Worm (Caenorhabditis elegans) whole organism, mixed stage, embryonic: ENCODE measurements around the gene cyp-32B1.

Experiments
- bed-3 ChIP-seq: fragments of 200-800 bp; sonication (Bioruptor generic); optimal IDR thresholded peaks from 3 replicates; lab custom pipeline; 2018; ENCODE audit warnings: mild to moderate bottlenecking, missing genetic modification characterization, moderate library complexity, missing compliant biosample characterization
- ceh-39 ChIP-seq: fragments of 150-350 bp; optimal IDR thresholded peaks from 2 replicates; lab custom pipeline; 2014; ENCODE audit warnings: missing biosample characterization, missing genetic modification characterization
- ceh-43 ChIP-seq: fragments of 200-800 bp; sonication (Bioruptor generic); optimal IDR thresholded peaks from 2 replicates; lab custom pipeline; 2018; ENCODE audit warnings: mild to moderate bottlenecking, missing genetic modification characterization, moderate library complexity, missing compliant biosample characterization
- ces-1 ChIP-seq: fragments of 150-350 bp; optimal IDR thresholded peaks from 2 replicates; lab custom pipeline; 2014; ENCODE audit warnings: missing biosample characterization, missing genetic modification reagents, missing genetic modification characterization
- drap-1 ChIP-seq: fragments of 200-800 bp; sonication (Bioruptor generic); optimal IDR thresholded peaks from 3 replicates; lab custom pipeline; 2018; ENCODE audit warnings: mild to moderate bottlenecking, missing genetic modification characterization, missing compliant biosample characterization
- elt-1 ChIP-seq: sonication (generic microtip); optimal IDR thresholded peaks from 2 replicates; lab custom pipeline; 2017; ENCODE audit warnings: missing genetic modification characterization, mild to moderate bottlenecking, missing compliant biosample characterization, antibody characterized with exemption, moderate library complexity, borderline replicate concordance; ENCODE audit not compliant: insufficient read depth
- elt-3 ChIP-seq: fragments of 150-350 bp; optimal IDR thresholded peaks from 2 replicates; lab custom pipeline; 2014; ENCODE audit warnings: missing biosample characterization, missing genetic modification characterization
- flh-1 ChIP-seq: fragments of 200-800 bp; sonication (Bioruptor generic); optimal IDR thresholded peaks from 2 replicates; lab custom pipeline; 2018; ENCODE audit warnings: mild to moderate bottlenecking, missing genetic modification characterization, moderate library complexity, missing compliant biosample characterization
- ham-2 ChIP-seq: fragments of 200-800 bp; sonication (Bioruptor generic); optimal IDR thresholded peaks from 2 replicates; lab custom pipeline; 2018; ENCODE audit warnings: mild to moderate bottlenecking, missing genetic modification characterization, missing compliant biosample characterization
- hlh-1 ChIP-seq: fragments of 150-350 bp; optimal IDR thresholded peaks from 2 replicates; lab custom pipeline; 2014; ENCODE audit warnings: missing biosample characterization, missing genetic modification reagents, missing genetic modification characterization
- lin-13 ChIP-seq: fragments of 150-350 bp; optimal IDR thresholded peaks from 2 replicates; lab custom pipeline; 2014; ENCODE audit warnings: missing biosample characterization, missing genetic modification characterization
- lsy-2 ChIP-seq: fragments of 150-350 bp; optimal IDR thresholded peaks from 2 replicates; lab custom pipeline; 2014; ENCODE audit warnings: missing biosample characterization, missing genetic modification characterization
- mab-5 ChIP-seq: fragments of 150-350 bp; optimal IDR thresholded peaks from 2 replicates; lab custom pipeline; 2014; ENCODE audit warnings: missing biosample characterization, missing genetic modification characterization
- mls-2 ChIP-seq: sonication (generic microtip); optimal IDR thresholded peaks from 2 replicates; lab custom pipeline; 2016; ENCODE audit warnings: mild to moderate bottlenecking, missing genetic modification characterization, moderate library complexity, missing compliant biosample characterization
- nhr-12 ChIP-seq: fragments of 150-350 bp; optimal IDR thresholded peaks from 2 replicates; lab custom pipeline; 2014; ENCODE audit warnings: missing biosample characterization, missing genetic modification characterization
- nhr-2 ChIP-seq: fragments of 150-350 bp; optimal IDR thresholded peaks from 2 replicates; lab custom pipeline; 2014; ENCODE audit warnings: missing biosample characterization, missing genetic modification characterization
- nhr-237 ChIP-seq: fragments of 150-350 bp; optimal IDR thresholded peaks from 2 replicates; lab custom pipeline; 2014; ENCODE audit warnings: missing biosample characterization, missing genetic modification characterization
- nhr-28 ChIP-seq: fragments of 150-350 bp; optimal IDR thresholded peaks from 2 replicates; lab custom pipeline; 2014; ENCODE audit warnings: missing biosample characterization, missing genetic modification characterization
- nhr-76 ChIP-seq: sonication (generic microtip); optimal IDR thresholded peaks from 2 replicates; lab custom pipeline; 2017; ENCODE audit warnings: missing biosample characterization, missing genetic modification characterization
- pha-4 ChIP-seq: fragments of 150-350 bp; optimal IDR thresholded peaks from 2 replicates; lab custom pipeline; 2018; ENCODE audit warnings: missing biosample characterization, missing genetic modification reagents, missing genetic modification characterization
- sem-2 ChIP-seq: fragments of 200-800 bp; sonication (Bioruptor generic); optimal IDR thresholded peaks from 2 replicates; lab custom pipeline; 2018; ENCODE audit warnings: mild to moderate bottlenecking, missing genetic modification characterization, missing compliant biosample characterization
- snpc-4 ChIP-seq: fragments of 150-350 bp; optimal IDR thresholded peaks from 2 replicates; lab custom pipeline; 2014; ENCODE audit warnings: missing biosample characterization, missing genetic modification characterization
- sptf-1 ChIP-seq: sonication (generic microtip); optimal IDR thresholded peaks from 2 replicates; lab custom pipeline; 2017; ENCODE audit warnings: mild to moderate bottlenecking, missing genetic modification characterization, moderate library complexity, missing compliant biosample characterization
- tbx-8 ChIP-seq: fragments of 200-800 bp; sonication (Bioruptor generic); optimal IDR thresholded peaks from 2 replicates; lab custom pipeline; 2018; ENCODE audit warnings: mild to moderate bottlenecking, missing genetic modification characterization, moderate library complexity, missing compliant biosample characterization
- unc-120 ChIP-seq: sonication (generic microtip); optimal IDR thresholded peaks from 2 replicates; lab custom pipeline; 2017; ENCODE audit warnings: missing genetic modification characterization, missing compliant biosample characterization; ENCODE audit not compliant: poor library complexity, severe bottlenecking
- unc-39 ChIP-seq: fragments of 150-350 bp; optimal IDR thresholded peaks from 2 replicates; lab custom pipeline; 2014; ENCODE audit warnings: missing biosample characterization, missing genetic modification characterization
- unc-62 ChIP-seq: fragments of 150-350 bp; optimal IDR thresholded peaks from 2 replicates; lab custom pipeline; 2014; ENCODE audit warnings: missing biosample characterization, missing genetic modification reagents, missing genetic modification characterization
- zip-8 ChIP-seq: fragments of 150-350 bp; optimal IDR thresholded peaks from 2 replicates; lab custom pipeline; 2014; ENCODE audit warnings: missing biosample characterization, missing genetic modification characterization

Gene cyp-32B1

ce11 chrV:2238012-2238411 is 36.8 kb upstream of the cyp-32B1 start:
- TF ChIP-seq ham-2 (GFP tag; lab: Kevin White, UChicago) (no peak), sptf-1 (tag; lab: Kevin White, UChicago) (no peak), lin-13 (tag; lab: Kevin White, UChicago) (no peak)
- TF ChIP-seq, all 35 proteins: peak for 0

- TF ChIP-seq snpc-4 (tag; lab: Kevin White, UChicago) (no peak), ham-2 (GFP tag; lab: Kevin White, UChicago) (no peak), hlh-1 (no peak), tbx-8 (GFP tag; lab: Kevin White, UChicago) (no peak), nhr-12 (tag; lab: Kevin White, UChicago) (no peak), elt-3 (tag; lab: Kevin White, UChicago) (no peak), ceh-43 (no peak)
- TF ChIP-seq, all 35 proteins: peak for 0
These were observed 34.6 kb upstream of the cyp-32B1 start, which contains the start of gene cyp-33C4 for ce11 chrV:2235848-2236247. TSS of gene cyp-33C4 (plus strand) at chrV:2236140.

- TF ChIP-seq nhr-28 (no peak), sptf-1 (tag; lab: Kevin White, UChicago) (no peak), bed-3 (no peak), pha-4 (tag; lab: Kevin White, UChicago) (no peak), unc-62 (no peak), mab-5 (tag; lab: Kevin White, UChicago) (no peak), ceh-39 (tag; lab: Kevin White, UChicago) (no peak), ceh-43 (no peak), nhr-237 (tag; lab: Kevin White, UChicago) (no peak), snpc-4 (tag; lab: Kevin White, UChicago) (no peak)
These were observed 32.0 kb upstream of the cyp-32B1 start, which contains the start of gene nhr-96 for ce11 chrV:2233177-2233576. TSS of gene nhr-96 (plus strand) at chrV:2233477.

- TF ChIP-seq bed-3 (no peak), ceh-43 (no peak), mls-2 (no peak), zip-8 (tag; lab: Kevin White, UChicago) (no peak), nhr-2 (tag; lab: Kevin White, UChicago) (no peak), lin-13 (tag; lab: Kevin White, UChicago) (no peak), tbx-8 (GFP tag; lab: Kevin White, UChicago) (no peak), flh-1 (GFP tag; lab: Kevin White, UChicago) (no peak), mab-5 (tag; lab: Kevin White, UChicago) (no peak), nhr-12 (tag; lab: Kevin White, UChicago) (no peak), unc-120 (tag; lab: Kevin White, UChicago) (no peak)
These were observed 29.7 kb upstream of the cyp-32B1 start, which contains the start of gene nhr-134 for ce11 chrV:2230912-2231311. TSS of gene nhr-134 (plus strand) at chrV:2231223.

ce11 chrV:2228781-2229180 is 27.6 kb upstream of the cyp-32B1 start, which contains the start of gene nhr-126:
TSS of gene nhr-126 (plus strand) at chrV:2229081.
- no peak for TF ChIP-seq sem-2 (GFP tag; lab: Kevin White, UChicago)
- TF ChIP-seq ces-1 (GFP tag; lab: Kevin White, UChicago), result no peak
- no peak for TF ChIP-seq nhr-76
- no peak for TF ChIP-seq nhr-12 (tag; lab: Kevin White, UChicago)
- TF ChIP-seq mab-5 (tag; lab: Kevin White, UChicago), result no peak
- no peak for TF ChIP-seq elt-1 (tag; lab: Kevin White, UChicago)
- no peak for TF ChIP-seq nhr-28

ce11 chrV:2226903-2227302 is 25.7 kb upstream of the cyp-32B1 start, which contains the start of gene nhr-18:
TSS of gene nhr-18 (plus strand) at chrV:2227203.
- TF ChIP-seq lsy-2 (tag; lab: Kevin White, UChicago) (no peak), elt-3 (tag; lab: Kevin White, UChicago) (no peak), unc-62 (no peak), nhr-76 (no peak), drap-1 (GFP tag; lab: Kevin White, UChicago) (no peak), mls-2 (no peak)
- TF ChIP-seq, all 35 proteins: peak for 0

ce11 chrV:2225130-2225529 is 23.9 kb upstream of the cyp-32B1 start, which contains the start of gene nhr-103:
TSS of gene nhr-103 (plus strand) at chrV:2225430.
- TF ChIP-seq ceh-39 (tag; lab: Kevin White, UChicago), result no peak
- TF ChIP-seq lsy-2 (tag; lab: Kevin White, UChicago), result no peak
- TF ChIP-seq unc-39, result no peak
- TF ChIP-seq sem-2 (GFP tag; lab: Kevin White, UChicago), result no peak
- TF ChIP-seq elt-3 (tag; lab: Kevin White, UChicago), result no peak
- TF ChIP-seq zip-8 (tag; lab: Kevin White, UChicago), result no peak
- no peak for TF ChIP-seq unc-120 (tag; lab: Kevin White, UChicago)
- TF ChIP-seq nhr-237 (tag; lab: Kevin White, UChicago), result no peak
- TF ChIP-seq pha-4 (tag; lab: Kevin White, UChicago), result no peak
- no peak for TF ChIP-seq unc-62
- no peak for TF ChIP-seq mab-5 (tag; lab: Kevin White, UChicago)
- TF ChIP-seq mls-2, result no peak
- TF ChIP-seq elt-1 (tag; lab: Kevin White, UChicago), result no peak
- TF ChIP-seq sptf-1 (tag; lab: Kevin White, UChicago), result no peak
- no peak for TF ChIP-seq drap-1 (GFP tag; lab: Kevin White, UChicago)
- TF ChIP-seq flh-1 (GFP tag; lab: Kevin White, UChicago), result no peak
- TF ChIP-seq ceh-43, result no peak
